Fruit fly (Drosophila melanogaster) whole organism: Measurements from ENCODE around the gene twin.

Experiments
- Dll ChIP-seq: fragments of >200 bp; optimal IDR thresholded peaks from 2 replicates; lab custom pipeline; 2017
- EcR ChIP-seq, 2 experiments: fragments of >200 bp; optimal IDR thresholded peaks; 2 replicates each; lab custom pipeline; 2017; ENCODE audit warnings: missing biosample characterization in 2 of 2, missing genetic modification characterization in 2 of 2, missing genetic modification reagents in 2 of 2
- pan ChIP-seq: fragments of >200 bp; optimal IDR thresholded peaks from 2 replicates; lab custom pipeline; 2017
- usp ChIP-seq: fragments of >200 bp; optimal IDR thresholded peaks from 2 replicates; lab custom pipeline; 2017; ENCODE audit warnings: missing biosample characterization, missing genetic modification characterization, mixed read lengths

DNA sequence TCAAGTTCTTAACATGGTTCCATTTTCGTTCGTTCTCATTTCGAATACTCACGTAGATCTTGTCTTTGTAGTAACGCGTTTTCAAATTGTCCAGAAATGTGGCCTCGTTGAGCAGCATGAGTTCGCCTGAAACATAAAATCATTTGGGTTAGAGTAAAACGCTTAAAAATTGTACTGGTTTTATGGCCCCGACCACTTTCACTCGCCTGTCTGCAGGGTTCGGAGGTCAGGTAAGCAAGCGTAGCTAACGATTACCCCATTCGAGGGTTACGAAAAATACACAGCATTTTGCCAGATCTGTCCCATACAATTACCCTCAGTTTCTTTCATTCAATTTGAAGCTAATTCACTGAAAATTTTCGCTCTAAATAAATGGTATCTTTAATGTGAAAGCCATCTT, 36.6 kb upstream of the twin start:
- TF ChIP-seq Dll (lab: Kevin White, UChicago) = no peak
- no peak for TF ChIP-seq usp
- TF ChIP-seq EcR (GFP tag; optimal IDR thresholded peaks at IDR 0.05; lab: Kevin White, UChicago) = no peak
- TF ChIP-seq pan (lab: Kevin White, UChicago) = no peak
